Fruit fly (Drosophila melanogaster) whole organism, prepupa: ENCODE measurements around the gene Grip71.

Experiments
- Blimp-1 ChIP-seq: fragments of 200-800 bp; sonication (Bioruptor generic); optimal IDR thresholded peaks from 3 replicates; lab custom pipeline; 2017; ENCODE audit warnings: missing biosample characterization, missing genetic modification characterization, mild to moderate bottlenecking, moderate library complexity, missing genetic modification reagents
- CG10669 ChIP-seq: fragments of 200-800 bp; sonication (Bioruptor generic); optimal IDR thresholded peaks from 3 replicates; lab custom pipeline; 2018; ENCODE audit warnings: missing biosample characterization, mild to moderate bottlenecking, missing genetic modification characterization, moderate library complexity
- CG16779 ChIP-seq: fragments of 200-800 bp; sonication (Bioruptor generic); optimal IDR thresholded peaks from 3 replicates; lab custom pipeline; 2017; ENCODE audit warnings: missing biosample characterization, mild to moderate bottlenecking, missing genetic modification characterization
- CG3919 ChIP-seq: fragments of 200-800 bp; sonication (Bioruptor generic); optimal IDR thresholded peaks from 3 replicates; lab custom pipeline; 2016; ENCODE audit warnings: missing biosample characterization, missing genetic modification characterization
- Hr39 ChIP-seq: fragments of 200-800 bp; sonication (Bioruptor generic); optimal IDR thresholded peaks from 2 replicates; lab custom pipeline; 2016; ENCODE audit warnings: missing biosample characterization, missing genetic modification characterization
- Sox15 ChIP-seq: fragments of 200-800 bp; sonication (Bioruptor generic); optimal IDR thresholded peaks from 3 replicates; lab custom pipeline; 2016; ENCODE audit warnings: missing biosample characterization, missing genetic modification characterization
- eg ChIP-seq: fragments of 200-800 bp; sonication (Bioruptor generic); IDR thresholded peaks from 3 replicates; pipeline ENCODE4 v1.3.6; 2022; ENCODE audit warnings: missing biosample characterization, missing genetic modification characterization

dm6 chr2L:18753242-18753641 is 44.6 kb downstream of the Grip71 start:
- TF ChIP-seq CG3919 (GFP tag; lab: Kevin White, UChicago) (no peak), CG10669 (GFP tag; lab: Kevin White, UChicago) (no peak), Blimp-1 (GFP tag; lab: Kevin White, UChicago) (no peak), CG16779 (no peak), Hr39 (GFP tag; lab: Kevin White, UChicago) (no peak), eg (GFP tag; lab: Robert Waterston, UW) (no peak), Sox15 (no peak)
